Fruit fly (Drosophila melanogaster): ENCODE measurements around the gene sloth2.

Gene sloth2

DNA sequence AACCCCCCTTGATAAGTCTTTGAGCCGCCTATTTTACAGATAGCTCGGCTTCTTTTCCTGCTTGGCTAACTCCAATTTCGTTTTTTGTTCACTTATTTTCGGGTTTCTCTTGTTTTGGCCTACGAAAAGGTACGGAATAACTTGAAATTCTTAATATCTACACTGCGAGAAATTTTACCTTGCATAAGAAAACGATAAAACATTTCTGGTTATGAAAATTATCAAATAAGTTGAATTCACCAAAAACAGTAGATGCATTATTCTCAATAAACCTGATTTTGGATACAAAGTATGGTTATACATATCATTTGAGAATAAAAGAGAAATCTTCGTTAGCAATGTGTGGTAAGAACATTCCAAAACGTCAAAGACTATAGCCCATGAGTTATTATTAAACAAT is 29.1 kb upstream of the sloth2 start (continued):
- TF ChIP-seq CG15696 (tag; optimal IDR thresholded peaks at IDR 0.05) (peak; percentile 34), cas (GFP tag; IDR thresholded peaks at IDR 0.05) (no peak), CG12155 (GFP tag; optimal IDR thresholded peaks at IDR 0.05) (peak; percentile 10), dimm (GFP tag; IDR thresholded peaks at IDR 0.05) (no peak), CG10979 (tag; optimal IDR thresholded peaks at IDR 0.05) (peak; percentile 59), Chrac-16 (GFP tag; optimal IDR thresholded peaks at IDR 0.05) (no peak), zen (tag; optimal IDR thresholded peaks at IDR 0.05) (peak; percentile 25), vnd (GFP tag; IDR thresholded peaks at IDR 0.05; ENCODE audit: partially characterized antibody) (no peak), ssp (GFP tag; IDR thresholded peaks at IDR 0.05) (no peak), CG9437 (GFP tag; optimal IDR thresholded peaks at IDR 0.05) (peak; percentile 1), CG1602 (GFP tag; optimal IDR thresholded peaks at IDR 0.05) (no peak), dpn (GFP tag; optimal IDR thresholded peaks at IDR 0.05) (peak; percentile 1 to 13), CG18476 (GFP tag; optimal IDR thresholded peaks at IDR 0.05) (no peak), Dip3 (GFP tag; optimal IDR thresholded peaks at IDR 0.05) (no peak), lmd (GFP tag; IDR thresholded peaks at IDR 0.05) (no peak), caup (GFP tag; optimal IDR thresholded peaks at IDR 0.05; ENCODE audit: severe bottlenecking) (no peak), CG17361 (GFP tag; IDR thresholded peaks at IDR 0.05) (peak; percentile 65; the same call in 2 of the 3 replicates), ato (GFP tag; IDR thresholded peaks at IDR 0.05; ENCODE audit: partially characterized antibody) (no peak), grau (tag; optimal IDR thresholded peaks at IDR 0.05) (peak; percentile 50)

DNA sequence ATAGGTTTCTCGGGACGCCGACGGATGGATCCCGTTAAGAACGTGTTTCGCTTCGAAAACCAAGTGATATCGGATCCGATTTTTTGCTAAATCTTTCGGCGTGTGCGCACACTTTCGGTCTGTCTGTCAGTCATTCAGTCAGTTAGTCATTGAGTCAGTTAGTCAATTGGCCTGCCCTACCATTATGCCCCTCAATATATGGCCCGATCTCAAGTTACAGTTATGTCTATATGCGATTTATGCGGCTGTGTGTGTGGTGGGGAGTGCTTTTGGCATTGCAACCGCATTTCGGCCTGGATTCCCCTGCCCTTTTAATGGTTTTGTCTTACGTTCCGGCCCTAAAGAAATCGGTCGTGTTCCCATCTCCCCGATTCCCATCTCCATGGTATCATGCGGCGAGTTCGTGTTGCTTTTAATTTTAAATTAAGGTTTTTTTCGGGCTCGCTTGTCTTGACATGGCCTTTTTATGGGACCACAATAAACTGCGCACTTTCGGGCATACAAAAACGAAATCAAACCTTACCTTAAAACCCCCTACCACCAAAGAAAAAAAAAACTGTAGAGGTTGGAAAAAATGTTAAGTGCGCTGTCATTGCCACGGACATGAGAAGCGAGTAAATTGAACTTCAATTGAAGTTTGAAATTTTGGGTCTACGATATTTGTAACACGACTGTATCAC is 28.3 kb upstream of the sloth2 start:
- TF ChIP-seq sqz (GFP tag; optimal IDR thresholded peaks at IDR 0.05) (peak; percentile 76), CG1529 (GFP tag; optimal IDR thresholded peaks at IDR 0.05) (no peak), CG7987 (GFP tag; optimal IDR thresholded peaks at IDR 0.05) (peak; percentile 82), seq (GFP tag; IDR thresholded peaks at IDR 0.05) (no peak), grn (GFP tag; optimal IDR thresholded peaks at IDR 0.05) (peak; percentile 20), slou (GFP tag; optimal IDR thresholded peaks at IDR 0.05) (no peak), CG8281 (tag; optimal IDR thresholded peaks at IDR 0.05) (peak; percentile 87), CG9609 (GFP tag; optimal IDR thresholded peaks at IDR 0.05) (no peak)

DNA sequence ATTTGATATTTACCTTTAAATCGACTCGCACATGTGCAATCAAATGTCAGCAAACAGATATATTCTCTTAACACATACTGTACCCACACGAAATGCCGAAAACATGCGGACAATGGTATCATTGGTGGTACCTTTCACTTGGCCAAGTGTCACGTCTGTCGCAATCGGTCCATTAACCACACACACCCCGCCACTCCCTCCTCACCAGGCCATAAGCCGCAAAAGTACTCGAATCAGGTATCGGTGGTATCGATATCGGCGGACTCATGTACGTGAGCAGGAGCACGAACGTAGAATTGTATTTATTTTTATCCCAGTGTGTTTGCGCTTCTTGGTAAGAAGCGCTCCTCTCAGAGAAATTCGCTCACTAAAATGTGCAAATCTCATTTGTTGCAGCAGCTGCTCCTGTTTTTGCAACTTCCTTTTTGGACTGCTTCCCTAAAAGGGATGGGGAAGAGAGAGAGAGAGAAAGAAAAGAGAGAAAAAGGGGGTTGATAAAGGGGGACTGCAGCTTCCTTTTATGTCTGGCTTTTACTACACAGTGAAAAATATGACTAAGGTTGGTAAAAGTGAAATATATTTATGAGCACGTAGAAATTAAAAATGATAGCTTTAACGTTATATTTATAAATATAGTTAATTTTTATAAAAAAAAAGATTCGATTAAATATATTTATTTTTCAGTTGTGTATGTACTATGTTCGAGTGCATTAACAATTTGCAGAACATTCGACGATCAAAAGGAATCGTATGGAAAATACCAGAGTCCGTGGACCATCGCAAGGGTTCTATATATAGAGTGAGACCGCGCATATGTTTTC is 27.4 kb upstream of the sloth2 start:
- TF ChIP-seq CG32767 (GFP tag; IDR thresholded peaks at IDR 0.05) = no peak
- no peak for TF ChIP-seq Sin3A (optimal IDR thresholded peaks at IDR 0.05)
- TF ChIP-seq seq (GFP tag; IDR thresholded peaks at IDR 0.05) = no peak
- TF ChIP-seq CG18262 (tag; optimal IDR thresholded peaks at IDR 0.05) = peak; percentile 50
- no peak for TF ChIP-seq tio (GFP tag; optimal IDR thresholded peaks at IDR 0.05)
- TF ChIP-seq row (GFP tag; IDR thresholded peaks at IDR 0.05) = peak; percentile 44; the same call in 2 of the 3 replicates
- peak; percentile 67 for TF ChIP-seq zf30C (GFP tag; optimal IDR thresholded peaks at IDR 0.05)
- no peak; the same call in 2 of the 3 replicates for TF ChIP-seq CG6791 (GFP tag; IDR thresholded peaks at IDR 0.05; ENCODE audit: partially characterized antibody)
- TF ChIP-seq fd64A (GFP tag; optimal IDR thresholded peaks at IDR 0.05) = no peak
- no peak for TF ChIP-seq CG13287 (GFP tag; IDR thresholded peaks at IDR 0.05; ENCODE audit: partially characterized antibody)
- no peak for TF ChIP-seq otp (GFP tag; IDR thresholded peaks at IDR 0.05)
- TF ChIP-seq CG12391 (tag; optimal IDR thresholded peaks at IDR 0.05) = peak; percentile 17
- peak; percentile 9 to 26 for TF ChIP-seq Trl (optimal IDR thresholded peaks at IDR 0.05)
- no peak for TF ChIP-seq Trl (GFP tag; optimal IDR thresholded peaks at IDR 0.05)
- peak; percentile 38; the same call in 1 of the 3 replicates for TF ChIP-seq CG17361 (GFP tag; IDR thresholded peaks at IDR 0.05)
- TF ChIP-seq Rx (GFP tag; IDR thresholded peaks at IDR 0.05) = no peak
- TF ChIP-seq CG6689 (GFP tag; IDR thresholded peaks at IDR 0.05) = 0 out of 2 replicates have a peak, but pooled peaks have one; percentile 8
- TF ChIP-seq dysf (GFP tag; IDR thresholded peaks at IDR 0.05) = no peak
- no peak for TF ChIP-seq CG13424 (tag; optimal IDR thresholded peaks at IDR 0.05)
- no peak for TF ChIP-seq CG42726 (GFP tag; IDR thresholded peaks at IDR 0.05; ENCODE audit: partially characterized antibody)
- TF ChIP-seq Oli (tag; optimal IDR thresholded peaks at IDR 0.05) = no peak
- TF ChIP-seq Lhr (GFP tag; optimal IDR thresholded peaks at IDR 0.05) = no peak
- peak; percentile 44 for TF ChIP-seq CG15696 (tag; optimal IDR thresholded peaks at IDR 0.05)
